Fruit fly (Drosophila melanogaster) whole organism, pupa: ENCODE results near the gene CG1024.

Experiments used
- CG13204 ChIP-seq: fragments of 200-800 bp; sonication (Bioruptor generic); optimal IDR thresholded peaks from 2 replicates; lab custom pipeline; 2018; ENCODE audit warnings: missing biosample characterization, mild to moderate bottlenecking, missing genetic modification characterization, moderate library complexity
- CG14655 ChIP-seq: fragments of 200-800 bp; sonication (Bioruptor generic); optimal IDR thresholded peaks from 3 replicates; lab custom pipeline; 2017; ENCODE audit warnings: mild to moderate bottlenecking, missing biosample characterization, missing genetic modification reagents, missing genetic modification characterization
- CG15710 ChIP-seq: fragments of 200-800 bp; sonication (Bioruptor generic); optimal IDR thresholded peaks from 2 replicates; lab custom pipeline; 2018; ENCODE audit warnings: missing biosample characterization, mild to moderate bottlenecking, missing genetic modification characterization, moderate library complexity
- CG4496 ChIP-seq: fragments of 200-800 bp; sonication (Bioruptor generic); IDR thresholded peaks from 3 replicates; pipeline ENCODE4 v1.3.6; 2022; ENCODE audit warnings: missing biosample characterization, missing genetic modification characterization
- CG8159 ChIP-seq: fragments of 200-800 bp; sonication (Bioruptor generic); optimal IDR thresholded peaks from 3 replicates; lab custom pipeline; 2018; ENCODE audit warnings: missing biosample characterization, mild to moderate bottlenecking, missing genetic modification characterization, moderate library complexity
- CG9948 ChIP-seq: fragments of 200-800 bp; sonication (Bioruptor generic); optimal IDR thresholded peaks from 2 replicates; lab custom pipeline; 2018; ENCODE audit warnings: missing biosample characterization, mild to moderate bottlenecking, missing genetic modification characterization, moderate library complexity
- D1 ChIP-seq: fragments of 200-800 bp; sonication (Bioruptor generic); optimal IDR thresholded peaks from 2 replicates; lab custom pipeline; 2018; ENCODE audit warnings: missing biosample characterization, mild to moderate bottlenecking, missing genetic modification characterization, moderate library complexity
- EcR ChIP-seq: fragments of 200-800 bp; sonication (Bioruptor generic); optimal IDR thresholded peaks from 3 replicates; lab custom pipeline; 2019; ENCODE audit warnings: missing biosample characterization, missing genetic modification characterization, mild to moderate bottlenecking, moderate library complexity, missing genetic modification reagents
- Ets98B ChIP-seq: fragments of 200-800 bp; sonication (Bioruptor generic); IDR thresholded peaks from 2 replicates; pipeline ENCODE4 v1.3.6; 2022; ENCODE audit warnings: missing biosample characterization, missing genetic modification characterization
- Pif1A ChIP-seq: fragments of 200-800 bp; sonication (Bioruptor generic); optimal IDR thresholded peaks from 3 replicates; lab custom pipeline; 2016; ENCODE audit warnings: missing biosample characterization, missing genetic modification characterization
- Snoo ChIP-seq: fragments of 200-800 bp; sonication (Bioruptor generic); optimal IDR thresholded peaks from 3 replicates; lab custom pipeline; 2017; ENCODE audit warnings: missing biosample characterization, mild to moderate bottlenecking, missing genetic modification characterization, inconsistent platforms
- rn ChIP-seq: fragments of 200-800 bp; sonication (Bioruptor generic); IDR thresholded peaks from 2 replicates; pipeline ENCODE4 v1.3.6; 2022; ENCODE audit warnings: missing biosample characterization, missing genetic modification characterization

dm6 chr3R:6393515-6394246 lies 13.6 kb upstream of the CG1024 start:
- TF ChIP-seq CG13204 (GFP tag; lab: Kevin White, UChicago): no peak
- no peak for TF ChIP-seq EcR (GFP tag; lab: Kevin White, UChicago)
- no peak for TF ChIP-seq CG14655 (GFP tag; lab: Kevin White, UChicago)
- no peak for TF ChIP-seq CG15710 (tag; lab: Kevin White, UChicago)
- no peak for TF ChIP-seq Pif1A (GFP tag; lab: Kevin White, UChicago)
- no peak for TF ChIP-seq CG8159 (tag; lab: Kevin White, UChicago)
- TF ChIP-seq D1 (tag; lab: Kevin White, UChicago): no peak
- TF ChIP-seq Ets98B (GFP tag; lab: Robert Waterston, UW): no peak
- no peak for TF ChIP-seq CG9948
- TF ChIP-seq CG4496 (GFP tag; lab: Robert Waterston, UW): no peak
- TF ChIP-seq rn (GFP tag; lab: Robert Waterston, UW): no peak
- no peak for TF ChIP-seq Snoo
